Worm (Caenorhabditis elegans): ENCODE results near the gene Y54F10AL.1.
"Not testable (repeated sequence)": the region's sequence is repeated elsewhere in the genome, so short reads cannot be mapped to it uniquely, and the experiment has no call there.

The Y54F10AL.1 gene

ce11 chrIII:2487046-2487760, at the start of gene Y54F10AL.1:
Gene Y54F10AL.1 (plus strand): TSS chrIII:2487710.
- TF ChIP-seq flt-1 (GFP tag; IDR thresholded peaks at IDR 0.05) = no peak
- TF ChIP-seq ref-1 (GFP tag; conservative IDR thresholded peaks at IDR 0.05) = no peak

- TF ChIP-seq klf-2 (GFP tag; conservative IDR thresholded peaks at IDR 0.05) (no peak), cog-1 (tag; optimal IDR thresholded peaks at IDR 0.05) (no peak), T22C8.4 (GFP tag; IDR thresholded peaks at IDR 0.05) (no peak), ref-1 (GFP tag; conservative IDR thresholded peaks at IDR 0.05) (no peak), tab-1 (GFP tag; IDR thresholded peaks at IDR 0.05) (no peak), ztf-29 (GFP tag; IDR thresholded peaks at IDR 0.05) (no peak), med-1 (GFP tag; optimal IDR thresholded peaks at IDR 0.05; ENCODE audit: insufficient read depth) (no peak), ztf-23 (GFP tag; IDR thresholded peaks at IDR 0.05) (no peak)
These were observed 49.0 kb upstream of the Y54F10AL.1 start, which contains the start of gene E02H9.13 for ce11 chrIII:2438543-2438942. Gene E02H9.13 (minus strand): TSS chrIII:2438741.

ce11 chrIII:2445574-2446259, 41.8 kb upstream of the Y54F10AL.1 start, which contains the start of the genes E02H9.7 and klo-2:
Gene E02H9.7 (minus strand): TSS chrIII:2445674.
Gene klo-2 (plus strand): TSS chrIII:2446209.
- TF ChIP-seq flt-1 (GFP tag; IDR thresholded peaks at IDR 0.05) = no peak
- TF ChIP-seq cog-1 (tag; optimal IDR thresholded peaks at IDR 0.05) = no peak
- TF ChIP-seq tab-1 (GFP tag; IDR thresholded peaks at IDR 0.05) = no peak
- no peak for TF ChIP-seq med-1 (GFP tag; optimal IDR thresholded peaks at IDR 0.05; ENCODE audit: insufficient read depth)
- TF ChIP-seq ztf-29 (GFP tag; IDR thresholded peaks at IDR 0.05) = no peak
- no peak for TF ChIP-seq T22C8.4 (GFP tag; IDR thresholded peaks at IDR 0.05)
- no peak for TF ChIP-seq ztf-23 (GFP tag; IDR thresholded peaks at IDR 0.05)
- no peak for TF ChIP-seq ref-1 (GFP tag; conservative IDR thresholded peaks at IDR 0.05)
- no peak for TF ChIP-seq klf-2 (GFP tag; conservative IDR thresholded peaks at IDR 0.05)

- TF ChIP-seq ztf-23 (GFP tag; IDR thresholded peaks at IDR 0.05) (no peak), ref-1 (GFP tag; conservative IDR thresholded peaks at IDR 0.05) (no peak), med-1 (GFP tag; optimal IDR thresholded peaks at IDR 0.05; ENCODE audit: insufficient read depth) (no peak), flt-1 (GFP tag; IDR thresholded peaks at IDR 0.05) (no peak), T22C8.4 (GFP tag; IDR thresholded peaks at IDR 0.05) (no peak), tab-1 (GFP tag; IDR thresholded peaks at IDR 0.05) (no peak)
These were observed 32.7 kb upstream of the Y54F10AL.1 start, which contains the start of gene nhr-121 for ce11 chrIII:2454757-2455306. Gene nhr-121 (minus strand): TSS chrIII:2454807.

- not testable (repeated sequence) for TF ChIP-seq ref-1 (GFP tag; conservative IDR thresholded peaks at IDR 0.05); med-1 (GFP tag; optimal IDR thresholded peaks at IDR 0.05; ENCODE audit: insufficient read depth); klf-2 (GFP tag; conservative IDR thresholded peaks at IDR 0.05)
These were observed 28.8 kb upstream of the Y54F10AL.1 start, which contains the start of gene E02H9.3 for ce11 chrIII:2458742-2459141. Gene E02H9.3 (plus strand): TSS chrIII:2459042.

- TF ChIP-seq flt-1 (GFP tag; IDR thresholded peaks at IDR 0.05) (no peak), ztf-23 (GFP tag; IDR thresholded peaks at IDR 0.05) (no peak), cog-1 (tag; optimal IDR thresholded peaks at IDR 0.05) (no peak), T22C8.4 (GFP tag; IDR thresholded peaks at IDR 0.05) (no peak)
These were observed 19.3 kb upstream of the Y54F10AL.1 start, which contains the start of the genes E02H9.9 and E02H9.1 for ce11 chrIII:2468202-2468601. Gene E02H9.9 (minus strand): TSS chrIII:2468302. Gene E02H9.1 (plus strand): TSS chrIII:2468486.

ce11 chrIII:2471855-2472254, 15.7 kb upstream of the Y54F10AL.1 start:
- TF ChIP-seq T22C8.4 (GFP tag; IDR thresholded peaks at IDR 0.05) = no peak
- TF ChIP-seq med-1 (GFP tag; optimal IDR thresholded peaks at IDR 0.05; ENCODE audit: insufficient read depth) = no peak
- no peak for TF ChIP-seq klf-2 (GFP tag; conservative IDR thresholded peaks at IDR 0.05)
- no peak for TF ChIP-seq ztf-29 (GFP tag; IDR thresholded peaks at IDR 0.05)
- no peak for TF ChIP-seq tab-1 (GFP tag; IDR thresholded peaks at IDR 0.05)
- TF ChIP-seq ztf-23 (GFP tag; IDR thresholded peaks at IDR 0.05) = 0 out of 2 replicates have a peak, but pooled peaks have one; percentile 20
- peak; percentile 78 for TF ChIP-seq flt-1 (GFP tag; IDR thresholded peaks at IDR 0.05)
- TF ChIP-seq cog-1 (tag; optimal IDR thresholded peaks at IDR 0.05) = no peak

ce11 chrIII:2473554-2473953, 14.0 kb upstream of the Y54F10AL.1 start, which contains the start of gene smg-6:
Gene smg-6 (plus strand): TSS chrIII:2473854.
- TF ChIP-seq ztf-29 (GFP tag; IDR thresholded peaks at IDR 0.05) = no peak
- no peak for TF ChIP-seq T22C8.4 (GFP tag; IDR thresholded peaks at IDR 0.05)
- TF ChIP-seq tab-1 (GFP tag; IDR thresholded peaks at IDR 0.05) = no peak
- TF ChIP-seq cog-1 (tag; optimal IDR thresholded peaks at IDR 0.05) = no peak
- no peak for TF ChIP-seq klf-2 (GFP tag; conservative IDR thresholded peaks at IDR 0.05)
- TF ChIP-seq med-1 (GFP tag; optimal IDR thresholded peaks at IDR 0.05; ENCODE audit: insufficient read depth) = no peak
- no peak for TF ChIP-seq ref-1 (GFP tag; conservative IDR thresholded peaks at IDR 0.05)
- TF ChIP-seq flt-1 (GFP tag; IDR thresholded peaks at IDR 0.05) = no peak
- TF ChIP-seq ztf-23 (GFP tag; IDR thresholded peaks at IDR 0.05) = no peak

- TF ChIP-seq cog-1 (tag; optimal IDR thresholded peaks at IDR 0.05) = no peak
- TF ChIP-seq med-1 (GFP tag; optimal IDR thresholded peaks at IDR 0.05; ENCODE audit: insufficient read depth) = no peak
- TF ChIP-seq klf-2 (GFP tag; conservative IDR thresholded peaks at IDR 0.05) = no peak
- TF ChIP-seq ztf-29 (GFP tag; IDR thresholded peaks at IDR 0.05) = no peak
These were observed 12.7 kb upstream of the Y54F10AL.1 start for ce11 chrIII:2474781-2475180.

- no peak for TF ChIP-seq ref-1 (GFP tag; conservative IDR thresholded peaks at IDR 0.05)
- no peak for TF ChIP-seq ztf-29 (GFP tag; IDR thresholded peaks at IDR 0.05)
- TF ChIP-seq klf-2 (GFP tag; conservative IDR thresholded peaks at IDR 0.05) = no peak
- TF ChIP-seq T22C8.4 (GFP tag; IDR thresholded peaks at IDR 0.05) = no peak
- no peak for TF ChIP-seq flt-1 (GFP tag; IDR thresholded peaks at IDR 0.05)
- TF ChIP-seq cog-1 (tag; optimal IDR thresholded peaks at IDR 0.05) = no peak
- no peak for TF ChIP-seq med-1 (GFP tag; optimal IDR thresholded peaks at IDR 0.05; ENCODE audit: insufficient read depth)
- TF ChIP-seq ztf-23 (GFP tag; IDR thresholded peaks at IDR 0.05) = no peak
- TF ChIP-seq tab-1 (GFP tag; IDR thresholded peaks at IDR 0.05) = no peak
These were observed 10.2 kb upstream of the Y54F10AL.1 start for ce11 chrIII:2477303-2477702.

Measured in whole organism, midembryonic.